Worm (Caenorhabditis elegans) whole organism, L2 larva: ENCODE measurements around the gene Y69E1A.4.

Source experiments
- ceh-82 ChIP-seq: fragments of 150-350 bp; optimal IDR thresholded peaks from 2 replicates; lab custom pipeline; 2014; ENCODE audit warnings: missing biosample characterization, missing genetic modification characterization
- lsy-2 ChIP-seq, 2 experiments: fragments of 150-350 bp in 1 of 2; sonication (generic microtip) in 1 of 2; optimal IDR thresholded peaks; 2 replicates each; lab custom pipeline; 2014 to 2017; ENCODE audit warnings: missing biosample characterization in 2 of 2, missing genetic modification characterization in 2 of 2
- nhr-11 ChIP-seq: fragments of 150-350 bp; optimal IDR thresholded peaks from 2 replicates; lab custom pipeline; 2014; ENCODE audit warnings: missing biosample characterization, missing genetic modification characterization
- skn-1 ChIP-seq: sonication (generic microtip); optimal IDR thresholded peaks from 2 replicates; lab custom pipeline; 2017; ENCODE audit warnings: missing biosample characterization, missing genetic modification characterization
- unc-39 ChIP-seq: fragments of 150-350 bp; optimal IDR thresholded peaks from 2 replicates; lab custom pipeline; 2014; ENCODE audit warnings: missing biosample characterization, missing genetic modification characterization
- unc-62 ChIP-seq: fragments of 150-350 bp; optimal IDR thresholded peaks from 2 replicates; lab custom pipeline; 2014; ENCODE audit warnings: missing biosample characterization, missing genetic modification reagents, missing genetic modification characterization

- TF ChIP-seq nhr-11 (tag; lab: Kevin White, UChicago) (no peak), ceh-82 (no peak), lsy-2 (tag; optimal IDR thresholded peaks at IDR 0.05; lab: Kevin White, UChicago) (no peak), skn-1 (tag; lab: Kevin White, UChicago) (no peak), unc-39 (tag; lab: Kevin White, UChicago) (no peak), unc-62 (GFP tag; lab: Kevin White, UChicago) (no peak)
Observed at ce11 chrIV:10957583-10958229, 2.7 kb downstream of the Y69E1A.4 start, which contains the start of gene Y69E1A.5.
